Worm (Caenorhabditis elegans): ENCODE measurements around the gene mstr-2.

- TF ChIP-seq pha-4 (tag; optimal IDR thresholded peaks at IDR 0.05) (no peak), nhr-237 (tag; optimal IDR thresholded peaks at IDR 0.05) (no peak), elt-1 (tag; optimal IDR thresholded peaks at IDR 0.05; ENCODE audit: borderline replicate concordance, insufficient read depth) (no peak), hlh-1 (tag; optimal IDR thresholded peaks at IDR 0.05) (no peak), unc-62 (GFP tag; optimal IDR thresholded peaks at IDR 0.05) (no peak), sptf-1 (tag; optimal IDR thresholded peaks at IDR 0.05) (no peak), zip-8 (tag; optimal IDR thresholded peaks at IDR 0.05) (no peak), lin-13 (tag; optimal IDR thresholded peaks at IDR 0.05) (no peak), snpc-4 (tag; optimal IDR thresholded peaks at IDR 0.05) (no peak), nhr-76 (tag; optimal IDR thresholded peaks at IDR 0.05) (no peak), mab-5 (tag; optimal IDR thresholded peaks at IDR 0.05) (no peak), ztf-11 (tag; optimal IDR thresholded peaks at IDR 0.05) (no peak), drap-1 (GFP tag; optimal IDR thresholded peaks at IDR 0.05) (no peak)
Observed at ce11 chrIII:4435262-4435661, 33.6 kb upstream of the mstr-2 start.

All from whole organism, mixed stage, embryonic.